Worm (Caenorhabditis elegans) whole organism, L3 larva: ENCODE data around the gene Y39B6A.69.

Experiments
- jun-1 ChIP-seq: fragments of 150-350 bp; optimal IDR thresholded peaks from 2 replicates; lab custom pipeline; 2014; ENCODE audit warnings: missing biosample characterization, missing genetic modification reagents, missing genetic modification characterization
- lin-39 ChIP-seq: fragments of 150-350 bp; optimal IDR thresholded peaks from 2 replicates; lab custom pipeline; 2018; ENCODE audit warnings: missing biosample characterization, missing genetic modification reagents, missing genetic modification characterization
- nhr-11 ChIP-seq: fragments of 150-350 bp; optimal IDR thresholded peaks from 2 replicates; lab custom pipeline; 2014; ENCODE audit warnings: missing biosample characterization, missing genetic modification characterization
- nhr-28 ChIP-seq: fragments of 150-350 bp; optimal IDR thresholded peaks from 2 replicates; lab custom pipeline; 2014; ENCODE audit warnings: missing biosample characterization, missing genetic modification characterization
- nhr-77 ChIP-seq: fragments of 150-350 bp; optimal IDR thresholded peaks from 2 replicates; lab custom pipeline; 2014; ENCODE audit warnings: missing biosample characterization, missing genetic modification characterization
- pha-4 ChIP-seq: fragments of 150-350 bp; optimal IDR thresholded peaks from 2 replicates; lab custom pipeline; 2014; ENCODE audit warnings: missing biosample characterization, missing genetic modification reagents, missing genetic modification characterization
- skn-1 ChIP-seq: fragments of 150-350 bp; optimal IDR thresholded peaks from 2 replicates; lab custom pipeline; 2014; ENCODE audit warnings: missing biosample characterization, missing genetic modification characterization

DNA sequence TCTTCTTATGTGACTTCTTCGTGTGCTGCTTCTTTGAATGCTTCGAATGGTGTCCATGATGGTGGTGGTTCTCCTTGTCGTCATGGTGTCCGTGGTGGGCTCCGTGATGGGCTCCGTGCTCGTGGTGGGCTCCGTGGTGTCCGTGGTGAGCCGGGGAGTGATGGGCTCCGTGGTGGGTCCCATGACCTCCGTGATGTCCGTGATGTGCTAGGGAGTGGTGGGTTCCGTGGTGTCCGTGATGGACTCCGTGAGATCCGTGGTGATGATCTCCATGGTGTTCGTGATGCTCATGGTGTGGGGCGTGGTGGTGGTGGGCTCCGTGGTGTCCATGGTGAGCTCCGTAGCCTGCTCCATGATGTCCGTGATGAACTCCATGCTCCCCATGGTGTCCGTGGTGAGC lies 49.0 kb upstream of the Y39B6A.69 start:
- TF ChIP-seq lin-39 = no peak
- TF ChIP-seq jun-1 (tag; lab: Kevin White, UChicago) = no peak
- no peak for TF ChIP-seq nhr-77 (tag; lab: Kevin White, UChicago)
- TF ChIP-seq pha-4 (tag; lab: Kevin White, UChicago) = no peak
- no peak for TF ChIP-seq nhr-11 (tag; lab: Kevin White, UChicago)
- TF ChIP-seq nhr-28 (tag; lab: Kevin White, UChicago) = no peak
- no peak for TF ChIP-seq skn-1 (tag; lab: Kevin White, UChicago)
